Fruit fly (Drosophila melanogaster) Kc167 (cell line): ENCODE measurements around the gene Or85a.

Experiments
- Myc ChIP-seq: fragments of >200 bp; optimal IDR thresholded peaks from 2 replicates; lab custom pipeline; 2017; ENCODE audit warnings: missing external identifiers
- Sin3A ChIP-seq: fragments of >200 bp; optimal IDR thresholded peaks from 2 replicates; lab custom pipeline; 2018; ENCODE audit warnings: missing external identifiers
- h ChIP-seq: fragments of >200 bp; optimal IDR thresholded peaks from 3 replicates; lab custom pipeline; 2018; ENCODE audit warnings: missing external identifiers
- insv ChIP-seq: fragments of >200 bp; optimal IDR thresholded peaks from 3 replicates; lab custom pipeline; 2018; ENCODE audit warnings: missing external identifiers
- psq ChIP-seq: fragments of >200 bp; optimal IDR thresholded peaks from 2 replicates; lab custom pipeline; 2017; ENCODE audit warnings: missing external identifiers
- ttk ChIP-seq: sonication (Bioruptor generic); optimal IDR thresholded peaks from 2 replicates; lab custom pipeline; 2017; ENCODE audit warnings: missing external identifiers

DNA sequence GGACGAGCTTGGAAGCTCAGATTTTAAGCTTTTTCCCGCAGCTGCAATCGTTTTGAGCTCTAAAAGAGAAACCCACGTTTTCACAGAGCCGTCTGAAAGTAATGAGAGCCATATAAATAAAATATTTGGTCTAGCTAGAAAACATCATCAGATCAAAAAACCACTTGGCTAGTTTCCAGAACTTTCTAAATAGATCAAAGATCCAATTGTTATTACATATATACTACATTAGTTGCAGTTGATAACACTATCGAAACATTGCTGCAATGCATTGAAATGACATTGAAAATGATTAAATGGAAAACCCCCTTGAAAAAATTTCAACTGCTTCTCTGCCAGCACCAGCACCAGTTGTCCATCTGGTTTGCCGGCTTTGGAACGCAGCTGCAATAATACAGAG, 33.4 kb downstream of the Or85a start:
- TF ChIP-seq insv, result no peak
- no peak for TF ChIP-seq psq (lab: Kevin White, UChicago)
- no peak for TF ChIP-seq Myc (lab: Kevin White, UChicago)
- no peak for TF ChIP-seq h (lab: Kevin White, UChicago)
- no peak for TF ChIP-seq ttk (lab: Kevin White, UChicago)
- no peak for TF ChIP-seq Sin3A (lab: Kevin White, UChicago)
